Fruit fly (Drosophila melanogaster) whole organism, pupa: Measurements from ENCODE around the gene Taf10b.
A peak's percentile ranks its signal among the peaks of the same experiment; 100 is the strongest.

Source experiments
- CG10348 ChIP-seq: fragments of 200-800 bp; sonication (Bioruptor generic); IDR thresholded peaks from 2 replicates; pipeline ENCODE4 v1.3.6; 2022; ENCODE audit warnings: missing biosample characterization, missing genetic modification characterization
- CG12605 ChIP-seq: fragments of 200-800 bp; sonication (Bioruptor generic); IDR thresholded peaks from 2 replicates; pipeline ENCODE4 v1.3.6; 2022; ENCODE audit warnings: missing biosample characterization, missing genetic modification characterization
- CG13204 ChIP-seq: fragments of 200-800 bp; sonication (Bioruptor generic); optimal IDR thresholded peaks from 2 replicates; lab custom pipeline; 2018; ENCODE audit warnings: missing biosample characterization, mild to moderate bottlenecking, missing genetic modification characterization, moderate library complexity
- CG14655 ChIP-seq: fragments of 200-800 bp; sonication (Bioruptor generic); optimal IDR thresholded peaks from 3 replicates; lab custom pipeline; 2017; ENCODE audit warnings: mild to moderate bottlenecking, missing biosample characterization, missing genetic modification reagents, missing genetic modification characterization
- CG15710 ChIP-seq: fragments of 200-800 bp; sonication (Bioruptor generic); optimal IDR thresholded peaks from 2 replicates; lab custom pipeline; 2018; ENCODE audit warnings: missing biosample characterization, mild to moderate bottlenecking, missing genetic modification characterization, moderate library complexity
- CG17806 ChIP-seq: fragments of 200-800 bp; sonication (Bioruptor generic); optimal IDR thresholded peaks from 2 replicates; lab custom pipeline; 2018; ENCODE audit warnings: missing biosample characterization, mild to moderate bottlenecking, missing genetic modification characterization, moderate library complexity
- CG32121 ChIP-seq: fragments of 200-800 bp; sonication (Bioruptor generic); IDR thresholded peaks from 2 replicates; pipeline ENCODE4 v1.3.6; 2022; ENCODE audit warnings: missing biosample characterization, missing genetic modification characterization
- CG34367 ChIP-seq: fragments of 200-800 bp; sonication (Bioruptor generic); optimal IDR thresholded peaks from 2 replicates; lab custom pipeline; 2018; ENCODE audit warnings: missing biosample characterization, mild to moderate bottlenecking, missing genetic modification characterization
- CG4496 ChIP-seq: fragments of 200-800 bp; sonication (Bioruptor generic); IDR thresholded peaks from 3 replicates; pipeline ENCODE4 v1.3.6; 2022; ENCODE audit warnings: missing biosample characterization, missing genetic modification characterization
- CG8159 ChIP-seq: fragments of 200-800 bp; sonication (Bioruptor generic); optimal IDR thresholded peaks from 3 replicates; lab custom pipeline; 2018; ENCODE audit warnings: missing biosample characterization, mild to moderate bottlenecking, missing genetic modification characterization, moderate library complexity
- CG8301 ChIP-seq: fragments of 200-800 bp; sonication (Bioruptor generic); optimal IDR thresholded peaks from 2 replicates; lab custom pipeline; 2018; ENCODE audit warnings: missing biosample characterization, mild to moderate bottlenecking, missing genetic modification characterization
- CG9948 ChIP-seq: fragments of 200-800 bp; sonication (Bioruptor generic); optimal IDR thresholded peaks from 2 replicates; lab custom pipeline; 2018; ENCODE audit warnings: missing biosample characterization, mild to moderate bottlenecking, missing genetic modification characterization, moderate library complexity
- D1 ChIP-seq: fragments of 200-800 bp; sonication (Bioruptor generic); optimal IDR thresholded peaks from 2 replicates; lab custom pipeline; 2018; ENCODE audit warnings: missing biosample characterization, mild to moderate bottlenecking, missing genetic modification characterization, moderate library complexity
- EcR ChIP-seq: fragments of 200-800 bp; sonication (Bioruptor generic); optimal IDR thresholded peaks from 3 replicates; lab custom pipeline; 2019; ENCODE audit warnings: missing biosample characterization, missing genetic modification characterization, mild to moderate bottlenecking, moderate library complexity, missing genetic modification reagents
- Ets98B ChIP-seq: fragments of 200-800 bp; sonication (Bioruptor generic); IDR thresholded peaks from 2 replicates; pipeline ENCODE4 v1.3.6; 2022; ENCODE audit warnings: missing biosample characterization, missing genetic modification characterization
- Pif1A ChIP-seq: fragments of 200-800 bp; sonication (Bioruptor generic); optimal IDR thresholded peaks from 3 replicates; lab custom pipeline; 2016; ENCODE audit warnings: missing biosample characterization, missing genetic modification characterization
- Pif1B ChIP-seq: fragments of 200-800 bp; sonication (Bioruptor generic); optimal IDR thresholded peaks from 3 replicates; lab custom pipeline; 2016; ENCODE audit warnings: missing biosample characterization, missing genetic modification characterization
- Snoo ChIP-seq: fragments of 200-800 bp; sonication (Bioruptor generic); optimal IDR thresholded peaks from 3 replicates; lab custom pipeline; 2017; ENCODE audit warnings: missing biosample characterization, mild to moderate bottlenecking, missing genetic modification characterization, inconsistent platforms
- fd96Ca ChIP-seq: fragments of 200-800 bp; sonication (Bioruptor generic); IDR thresholded peaks from 3 replicates; pipeline ENCODE4 v1.3.6; 2022; ENCODE audit warnings: missing biosample characterization, missing genetic modification characterization
- gl ChIP-seq: fragments of 200-800 bp; sonication (Bioruptor generic); optimal IDR thresholded peaks from 2 replicates; lab custom pipeline; 2018; ENCODE audit warnings: missing biosample characterization, mild to moderate bottlenecking, missing genetic modification characterization
- rn ChIP-seq: fragments of 200-800 bp; sonication (Bioruptor generic); IDR thresholded peaks from 2 replicates; pipeline ENCODE4 v1.3.6; 2022; ENCODE audit warnings: missing biosample characterization, missing genetic modification characterization

Gene Taf10b

DNA sequence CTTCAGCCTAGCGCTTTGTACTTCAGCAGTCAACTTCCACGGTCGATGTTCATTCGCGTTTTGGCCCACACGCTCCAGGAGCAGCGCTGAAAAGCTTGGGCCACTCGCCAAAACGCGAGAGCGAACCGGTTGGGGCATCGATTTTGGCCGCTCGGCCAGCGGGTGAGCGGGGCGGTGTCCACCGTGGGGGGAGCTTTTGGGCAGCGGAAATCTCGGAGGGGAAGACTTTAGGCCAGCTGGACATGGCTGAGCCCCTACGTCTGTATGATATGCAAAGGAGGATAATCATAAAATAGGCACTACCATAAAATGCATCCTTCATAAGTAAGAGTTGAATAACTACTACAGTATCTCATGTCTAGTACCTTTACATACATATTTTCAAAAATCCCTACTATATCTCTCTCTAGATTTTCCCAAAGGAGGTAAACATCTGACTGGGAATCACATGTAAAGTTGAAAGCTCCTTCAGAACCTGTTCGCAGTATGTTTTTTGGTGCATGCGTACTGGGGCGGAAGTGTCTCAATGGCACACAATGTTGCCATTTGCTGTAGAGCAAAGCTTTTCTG is 32.3 kb upstream of the Taf10b start, which contains the start of gene Syt1:
Gene Syt1 (minus strand): TSS at position 71 of the 570 bp plus-strand sequence.
- TF ChIP-seq CG12605 (GFP tag; lab: Robert Waterston, UW) (no peak), rn (no peak), Pif1A (GFP tag; lab: Kevin White, UChicago) (peak; percentile 0), CG8159 (no peak), CG4496 (GFP tag; lab: Robert Waterston, UW) (0 out of 3 replicates have a peak, but pooled peaks have one; percentile 9)

DNA sequence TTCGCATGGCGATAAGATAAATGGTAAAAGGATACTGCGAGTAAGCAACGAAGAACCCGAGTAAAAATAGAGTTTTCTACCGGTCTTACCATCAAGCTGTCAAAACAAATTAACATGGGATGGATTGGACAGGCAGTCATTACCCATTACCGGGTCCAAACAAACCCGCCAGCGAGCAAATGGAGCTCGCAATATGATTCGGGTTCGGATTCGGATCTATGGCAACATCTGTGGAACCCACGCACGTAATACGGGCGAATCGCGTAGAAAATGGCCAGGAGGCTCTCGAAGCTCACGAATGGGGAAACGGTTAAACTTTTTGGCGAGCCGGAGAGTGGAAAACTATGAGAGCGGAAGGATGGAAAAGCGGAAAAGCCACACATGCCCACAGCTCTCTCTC is 29.5 kb upstream of the Taf10b start:
- no peak for TF ChIP-seq D1 (tag; lab: Kevin White, UChicago)
- TF ChIP-seq CG32121 (GFP tag; lab: Robert Waterston, UW), result no peak
- TF ChIP-seq Pif1A (GFP tag; lab: Kevin White, UChicago), result no peak
- TF ChIP-seq Snoo, result no peak
- no peak for TF ChIP-seq CG8159
- TF ChIP-seq rn, result no peak
- TF ChIP-seq CG14655 (GFP tag; lab: Kevin White, UChicago), result no peak
- TF ChIP-seq CG34367 (tag; lab: Kevin White, UChicago), result no peak
- no peak for TF ChIP-seq CG9948 (tag; lab: Kevin White, UChicago)
- no peak for TF ChIP-seq CG4496 (GFP tag; lab: Robert Waterston, UW)
- TF ChIP-seq fd96Ca, result no peak
- no peak for TF ChIP-seq CG12605 (GFP tag; lab: Robert Waterston, UW)

DNA sequence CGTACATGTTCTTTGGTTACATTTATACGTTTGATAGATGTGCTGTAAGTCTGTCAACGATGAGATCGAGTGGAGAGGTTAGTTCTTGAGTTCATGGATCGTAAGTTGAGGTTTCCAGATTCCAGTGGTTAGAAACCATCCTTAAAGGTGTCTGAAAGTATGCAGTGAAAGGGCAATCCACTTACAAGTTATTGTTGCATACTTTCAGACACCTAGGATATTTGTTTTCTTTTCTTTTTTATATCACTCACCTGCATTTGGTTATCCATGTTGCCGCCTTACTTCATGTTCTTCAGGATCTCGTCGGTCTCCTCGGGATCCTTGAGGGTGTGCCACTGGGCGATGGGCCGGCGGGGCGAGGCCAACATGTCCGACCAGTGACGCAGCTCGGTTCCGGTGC is 15.1 kb upstream of the Taf10b start:
- no peak for TF ChIP-seq Pif1A (GFP tag; lab: Kevin White, UChicago)
- no peak for TF ChIP-seq Snoo
- no peak for TF ChIP-seq D1 (tag; lab: Kevin White, UChicago)
- no peak for TF ChIP-seq rn
- TF ChIP-seq CG13204 (GFP tag; lab: Kevin White, UChicago), result no peak
- no peak for TF ChIP-seq CG17806
- TF ChIP-seq CG4496 (GFP tag; lab: Robert Waterston, UW), result no peak
- TF ChIP-seq CG15710, result no peak
- no peak for TF ChIP-seq CG8301
- TF ChIP-seq CG14655 (GFP tag; lab: Kevin White, UChicago), result no peak
- TF ChIP-seq CG12605 (GFP tag; lab: Robert Waterston, UW), result no peak
- TF ChIP-seq CG8159, result no peak
- no peak for TF ChIP-seq Ets98B (GFP tag; lab: Robert Waterston, UW)

DNA sequence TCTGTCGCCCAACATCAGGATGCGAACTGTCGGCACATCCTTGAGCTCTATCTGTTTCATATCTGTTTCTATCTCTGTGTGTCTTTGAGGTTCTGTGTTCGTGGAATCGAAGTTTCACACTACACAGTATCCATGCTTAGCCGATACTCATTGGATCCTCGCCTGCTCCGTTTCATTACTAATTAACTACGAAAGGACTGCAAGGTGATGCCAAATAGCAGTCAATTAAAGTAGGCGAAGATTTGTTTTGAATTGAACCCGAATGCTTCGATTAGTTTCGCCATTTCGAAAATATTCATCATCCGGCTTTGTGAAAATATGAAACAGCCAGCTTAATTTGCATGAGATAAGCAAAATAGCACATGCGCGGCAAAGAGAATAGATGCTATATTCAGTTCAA is 4.0 kb upstream of the Taf10b start, which contains the start of gene CG15399:
Gene CG15399 (minus strand): TSS at position 101 of the 400 bp plus-strand sequence.
- TF ChIP-seq CG4496 (GFP tag; lab: Robert Waterston, UW) (no peak), CG34367 (tag; lab: Kevin White, UChicago) (no peak), CG14655 (GFP tag; lab: Kevin White, UChicago) (no peak), EcR (GFP tag; lab: Kevin White, UChicago) (no peak), Pif1B (GFP tag; lab: Kevin White, UChicago) (no peak), CG15710 (no peak), CG8159 (no peak), fd96Ca (no peak), gl (tag; lab: Kevin White, UChicago) (no peak), CG17806 (no peak), CG8301 (no peak)
- TF ChIP-seq, all 21 proteins: peak for 0

DNA sequence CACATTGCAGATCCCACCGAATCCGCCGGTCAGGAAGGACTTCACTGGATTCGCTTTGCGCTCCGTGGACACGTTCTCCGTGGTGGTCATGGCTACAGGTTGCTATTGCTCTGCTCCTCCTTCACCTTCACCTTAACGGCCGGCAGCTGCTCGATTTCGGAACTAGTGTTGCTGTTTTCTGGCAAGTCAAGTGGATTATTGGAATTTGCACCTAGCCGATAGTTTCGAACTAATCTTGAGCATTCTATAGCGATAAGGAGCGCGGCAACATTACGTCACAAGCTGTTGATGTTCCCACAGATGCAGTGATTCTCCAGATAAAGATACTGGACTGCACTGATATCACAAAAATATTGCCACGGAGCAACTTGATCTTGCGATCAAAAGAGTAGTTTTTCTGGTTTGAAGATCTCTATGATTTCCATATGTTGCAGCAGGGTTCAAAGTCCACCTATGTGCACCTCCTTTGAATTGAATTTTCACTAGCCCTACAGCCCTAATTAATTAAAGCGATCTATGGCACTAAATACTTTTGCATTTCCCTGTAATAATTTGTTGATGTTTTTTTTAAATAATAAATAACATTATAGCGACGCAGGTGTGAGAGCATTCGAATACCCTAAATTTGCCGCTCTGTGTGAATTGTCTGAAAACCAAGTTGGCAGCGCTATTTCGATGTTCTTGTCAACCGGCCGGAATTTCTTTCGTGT is 2.0 kb upstream of the Taf10b start, which contains the start of the genes colt and HINT1:
Gene colt (minus strand): TSS at position 594 of the 710 bp plus-strand sequence.
Gene HINT1 (plus strand): TSS at position 660 of the 710 bp plus-strand sequence.
- TF ChIP-seq CG10348 (GFP tag; lab: Robert Waterston, UW), result no peak
- TF ChIP-seq CG34367 (tag; lab: Kevin White, UChicago), result peak; percentile 82
- TF ChIP-seq Ets98B (GFP tag; lab: Robert Waterston, UW), result peak; percentile 55
- TF ChIP-seq Pif1B (GFP tag; lab: Kevin White, UChicago), result peak; percentile 87
- peak; percentile 91 for TF ChIP-seq Pif1A (GFP tag; lab: Kevin White, UChicago)
- TF ChIP-seq fd96Ca, result peak; percentile 16; the same call in 1 of the 3 replicates
- TF ChIP-seq CG12605 (GFP tag; lab: Robert Waterston, UW), result peak; percentile 67; the same call in 1 of the 2 replicates
- TF ChIP-seq EcR (GFP tag; lab: Kevin White, UChicago), result peak; percentile 58
- peak; percentile 73 for TF ChIP-seq Snoo
- TF ChIP-seq CG14655 (GFP tag; lab: Kevin White, UChicago), result peak; percentile 88
- TF ChIP-seq CG32121 (GFP tag; lab: Robert Waterston, UW), result peak; percentile 48; the same call in 1 of the 2 replicates
- TF ChIP-seq CG15710, result peak; percentile 51
- peak; percentile 78 for TF ChIP-seq CG4496 (GFP tag; lab: Robert Waterston, UW)
- peak; percentile 82 for TF ChIP-seq CG8301
- TF ChIP-seq rn, result no peak
- peak; percentile 97 for TF ChIP-seq gl (tag; lab: Kevin White, UChicago)
- TF ChIP-seq CG9948 (tag; lab: Kevin White, UChicago), result peak; percentile 57
- TF ChIP-seq CG13204 (GFP tag; lab: Kevin White, UChicago), result peak; percentile 93
- TF ChIP-seq CG17806, result peak; percentile 66
- TF ChIP-seq CG8159, result peak; percentile 77
- no peak for TF ChIP-seq D1 (tag; lab: Kevin White, UChicago)
- TF ChIP-seq, all 21 proteins: peak for 18
